Worm (Caenorhabditis elegans) whole organism, L2 larva: ENCODE data around the gene W07A12.4.

Experiments used
- C34F6.9 ChIP-seq: fragments of 150-350 bp; optimal IDR thresholded peaks from 2 replicates; lab custom pipeline; 2014; ENCODE audit warnings: missing biosample characterization, missing genetic modification characterization
- F13H6.1 ChIP-seq: sonication (generic microtip); optimal IDR thresholded peaks from 2 replicates; lab custom pipeline; 2016; ENCODE audit warnings: missing genetic modification characterization, missing compliant biosample characterization
- R02D3.7 ChIP-seq: fragments of 150-350 bp; optimal IDR thresholded peaks from 2 replicates; lab custom pipeline; 2014; ENCODE audit warnings: missing biosample characterization, missing genetic modification characterization
- Y55F3AM.14 ChIP-seq: fragments of 200-800 bp; sonication (Bioruptor generic); optimal IDR thresholded peaks from 2 replicates; lab custom pipeline; 2018; ENCODE audit warnings: mild to moderate bottlenecking, missing genetic modification characterization, missing compliant biosample characterization
- ZK546.5 ChIP-seq: sonication (generic microtip); optimal IDR thresholded peaks from 2 replicates; lab custom pipeline; 2017; ENCODE audit warnings: missing biosample characterization, missing genetic modification characterization
- alr-1 ChIP-seq: fragments of 150-350 bp; optimal IDR thresholded peaks from 2 replicates; lab custom pipeline; 2014; ENCODE audit warnings: missing biosample characterization, missing genetic modification characterization
- aly-2 ChIP-seq: fragments of 150-350 bp; optimal IDR thresholded peaks from 2 replicates; lab custom pipeline; 2014; ENCODE audit warnings: missing biosample characterization, missing genetic modification characterization
- ama-1 ChIP-seq: fragments of 150-350 bp; optimal IDR thresholded peaks from 2 replicates; lab custom pipeline; 2018; ENCODE audit warnings: inconsistent platforms
- blmp-1 ChIP-seq: sonication (generic microtip); optimal IDR thresholded peaks from 2 replicates; lab custom pipeline; 2017; ENCODE audit warnings: missing genetic modification characterization, mild to moderate bottlenecking, missing compliant biosample characterization, antibody characterized with exemption, moderate library complexity; ENCODE audit not compliant: insufficient read depth
- ceh-16 ChIP-seq: fragments of 150-350 bp; optimal IDR thresholded peaks from 2 replicates; lab custom pipeline; 2014; ENCODE audit warnings: missing biosample characterization, missing genetic modification characterization
- ceh-82 ChIP-seq: fragments of 150-350 bp; optimal IDR thresholded peaks from 2 replicates; lab custom pipeline; 2014; ENCODE audit warnings: missing biosample characterization, missing genetic modification characterization
- crh-2 ChIP-seq: sonication (generic microtip); optimal IDR thresholded peaks from 2 replicates; lab custom pipeline; 2017; ENCODE audit warnings: missing biosample characterization, missing genetic modification characterization
- dmd-4 ChIP-seq: sonication (generic microtip); optimal IDR thresholded peaks from 2 replicates; lab custom pipeline; 2017; ENCODE audit warnings: missing biosample characterization, missing genetic modification characterization
- egl-27 ChIP-seq: sonication (generic microtip); optimal IDR thresholded peaks from 3 replicates; lab custom pipeline; 2017; ENCODE audit warnings: missing biosample characterization, missing genetic modification reagents, missing genetic modification characterization
- elt-1 ChIP-seq: fragments of 150-350 bp; optimal IDR thresholded peaks from 2 replicates; lab custom pipeline; 2014; ENCODE audit warnings: missing biosample characterization, missing genetic modification characterization
- elt-3 ChIP-seq: sonication (generic microtip); optimal IDR thresholded peaks from 2 replicates; lab custom pipeline; 2017; ENCODE audit warnings: missing biosample characterization, missing genetic modification characterization
- fos-1 ChIP-seq: fragments of 150-350 bp; optimal IDR thresholded peaks from 2 replicates; lab custom pipeline; 2014; ENCODE audit warnings: missing biosample characterization, missing genetic modification characterization
- gmeb-1 ChIP-seq: fragments of 150-350 bp; optimal IDR thresholded peaks from 2 replicates; lab custom pipeline; 2014; ENCODE audit warnings: missing biosample characterization, missing genetic modification characterization
- lin-11 ChIP-seq: fragments of 150-350 bp; sonication (generic microtip); optimal IDR thresholded peaks from 2 replicates; lab custom pipeline; 2014; ENCODE audit warnings: missing biosample characterization, missing genetic modification characterization, inconsistent platforms, mixed read lengths
- lin-13 ChIP-seq: fragments of 150-350 bp; optimal IDR thresholded peaks from 2 replicates; lab custom pipeline; 2014; ENCODE audit warnings: missing biosample characterization, missing genetic modification reagents, missing genetic modification characterization
- lin-39 ChIP-seq: fragments of 150-350 bp; optimal IDR thresholded peaks from 2 replicates; lab custom pipeline; 2014; ENCODE audit warnings: missing biosample characterization, missing genetic modification reagents, missing genetic modification characterization
- lsy-2 ChIP-seq, 2 experiments: fragments of 150-350 bp in 1 of 2; sonication (generic microtip) in 1 of 2; optimal IDR thresholded peaks; 2 replicates each; lab custom pipeline; 2014 to 2017; ENCODE audit warnings: missing biosample characterization in 2 of 2, missing genetic modification characterization in 2 of 2
- mab-5 ChIP-seq: fragments of 150-350 bp; optimal IDR thresholded peaks from 2 replicates; lab custom pipeline; 2014; ENCODE audit warnings: missing biosample characterization, missing genetic modification characterization
- mbf-1 ChIP-seq: sonication (generic microtip); optimal IDR thresholded peaks from 2 replicates; lab custom pipeline; 2017; ENCODE audit warnings: missing biosample characterization, missing genetic modification characterization
- mdl-1 ChIP-seq, 2 experiments: fragments of 150-350 bp in 1 of 2; sonication (generic microtip) in 1 of 2; optimal IDR thresholded peaks; 2 replicates each; lab custom pipeline; 2017; ENCODE audit warnings: missing biosample characterization in 2 of 2, missing genetic modification characterization in 2 of 2
- nhr-10 ChIP-seq: sonication (generic microtip); optimal IDR thresholded peaks from 2 replicates; lab custom pipeline; 2017; ENCODE audit warnings: missing biosample characterization, missing genetic modification characterization
- nhr-11 ChIP-seq: fragments of 150-350 bp; optimal IDR thresholded peaks from 2 replicates; lab custom pipeline; 2014; ENCODE audit warnings: missing biosample characterization, missing genetic modification characterization
- nhr-12 ChIP-seq: fragments of 150-350 bp; optimal IDR thresholded peaks from 2 replicates; lab custom pipeline; 2014; ENCODE audit warnings: missing biosample characterization, missing genetic modification characterization
- nhr-129 ChIP-seq: fragments of 150-350 bp; optimal IDR thresholded peaks from 2 replicates; lab custom pipeline; 2014; ENCODE audit warnings: missing biosample characterization, missing genetic modification characterization
- nhr-21 ChIP-seq: fragments of 150-350 bp; optimal IDR thresholded peaks from 2 replicates; lab custom pipeline; 2014; ENCODE audit warnings: missing biosample characterization, missing genetic modification characterization
- nhr-23 ChIP-seq: fragments of 150-350 bp; optimal IDR thresholded peaks from 2 replicates; lab custom pipeline; 2014; ENCODE audit warnings: missing biosample characterization, missing genetic modification reagents, missing genetic modification characterization
- nhr-237 ChIP-seq: fragments of 150-350 bp; optimal IDR thresholded peaks from 2 replicates; lab custom pipeline; 2014; ENCODE audit warnings: missing biosample characterization, missing genetic modification characterization
- nhr-25 ChIP-seq: fragments of 150-350 bp; sonication (generic microtip); optimal IDR thresholded peaks from 3 replicates; lab custom pipeline; 2014; ENCODE audit warnings: missing biosample characterization, missing genetic modification characterization
- nhr-6 ChIP-seq: fragments of 150-350 bp; optimal IDR thresholded peaks from 2 replicates; lab custom pipeline; 2014; ENCODE audit warnings: missing biosample characterization, missing genetic modification characterization
- nhr-77 ChIP-seq: fragments of 150-350 bp; optimal IDR thresholded peaks from 2 replicates; lab custom pipeline; 2014; ENCODE audit warnings: missing biosample characterization, missing genetic modification characterization
- peb-1 ChIP-seq: fragments of 150-350 bp; optimal IDR thresholded peaks from 2 replicates; lab custom pipeline; 2014; ENCODE audit warnings: missing biosample characterization, missing genetic modification characterization
- sem-4 ChIP-seq: fragments of 150-350 bp; optimal IDR thresholded peaks from 2 replicates; lab custom pipeline; 2014; ENCODE audit warnings: missing biosample characterization, missing genetic modification reagents, missing genetic modification characterization
- skn-1 ChIP-seq: sonication (generic microtip); optimal IDR thresholded peaks from 2 replicates; lab custom pipeline; 2017; ENCODE audit warnings: missing biosample characterization, missing genetic modification characterization
- sma-3 ChIP-seq: sonication (generic microtip); optimal IDR thresholded peaks from 2 replicates; lab custom pipeline; 2016; ENCODE audit warnings: missing genetic modification reagents, missing genetic modification characterization, missing compliant biosample characterization
- sma-9 ChIP-seq, 2 experiments: fragments of 150-350 bp in 1 of 2; sonication (generic microtip) in 1 of 2; optimal IDR thresholded peaks; 2 replicates each; lab custom pipeline; 2014 to 2016; ENCODE audit warnings: missing genetic modification characterization in 2 of 2, mild to moderate bottlenecking in 1 of 2, missing biosample characterization in 1 of 2, missing compliant biosample characterization in 1 of 2, missing genetic modification reagents in 1 of 2, moderate library complexity in 1 of 2
- snpc-4 ChIP-seq: fragments of 150-350 bp; optimal IDR thresholded peaks from 2 replicates; lab custom pipeline; 2014; ENCODE audit warnings: missing biosample characterization, missing genetic modification characterization
- unc-39 ChIP-seq: fragments of 150-350 bp; optimal IDR thresholded peaks from 2 replicates; lab custom pipeline; 2014; ENCODE audit warnings: missing biosample characterization, missing genetic modification characterization
- unc-55 ChIP-seq: fragments of 150-350 bp; sonication (generic microtip); optimal IDR thresholded peaks from 3 replicates; lab custom pipeline; 2014; ENCODE audit warnings: missing biosample characterization, missing genetic modification reagents, missing genetic modification characterization
- unc-62 ChIP-seq: fragments of 150-350 bp; optimal IDR thresholded peaks from 2 replicates; lab custom pipeline; 2014; ENCODE audit warnings: missing biosample characterization, missing genetic modification reagents, missing genetic modification characterization
- zag-1 ChIP-seq: fragments of 150-350 bp; optimal IDR thresholded peaks from 2 replicates; lab custom pipeline; 2014; ENCODE audit warnings: missing biosample characterization, missing genetic modification characterization
- ztf-1 ChIP-seq: fragments of 200-800 bp; sonication (Bioruptor generic); conservative IDR thresholded peaks from 2 replicates; pipeline ENCODE4 v1.3.6; 2022; ENCODE audit warnings: missing genetic modification characterization, missing compliant biosample characterization
- ztf-11 ChIP-seq: sonication (generic microtip); optimal IDR thresholded peaks from 2 replicates; lab custom pipeline; 2017; ENCODE audit warnings: missing biosample characterization, missing genetic modification characterization
- ztf-4 ChIP-seq: fragments of 150-350 bp; optimal IDR thresholded peaks from 2 replicates; lab custom pipeline; 2014; ENCODE audit warnings: missing biosample characterization, missing genetic modification characterization

Gene W07A12.4

DNA sequence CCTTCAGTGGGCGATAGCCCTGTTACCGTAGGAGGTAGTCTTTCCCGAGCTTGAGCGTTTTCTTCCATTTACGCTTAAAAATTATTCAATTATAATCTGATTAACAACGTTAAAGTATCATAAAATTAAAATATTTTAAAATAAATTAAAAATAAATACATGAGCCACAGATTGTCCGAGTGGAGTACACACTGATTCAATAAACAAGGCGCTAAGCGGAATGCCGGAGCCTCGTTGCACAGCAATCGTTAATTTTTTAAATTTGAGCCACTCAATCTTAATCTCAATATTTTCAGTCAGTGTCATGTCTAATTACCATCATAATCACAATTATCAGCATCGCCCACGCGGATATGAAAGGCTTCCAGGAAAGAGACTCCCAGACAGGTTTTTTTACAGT lies 31.0 kb downstream of the W07A12.4 start, which contains the start of the genes sec-5 and pir-1:
sec-5 (minus strand) TSS at position 73 of the 400 bp plus-strand sequence.
pir-1 (plus strand) TSS at position 221 of the 400 bp plus-strand sequence.
- no peak for TF ChIP-seq nhr-21 (tag; lab: Kevin White, UChicago)
- TF ChIP-seq R02D3.7: no peak
- TF ChIP-seq aly-2 (tag; lab: Kevin White, UChicago): no peak
- TF ChIP-seq unc-55: peak; percentile 72
- TF ChIP-seq peb-1 (tag; lab: Kevin White, UChicago): no peak
- TF ChIP-seq unc-39 (tag; lab: Kevin White, UChicago): no peak
- no peak for TF ChIP-seq egl-27 (tag; lab: Kevin White, UChicago)
- TF ChIP-seq mdl-1 (tag; optimal IDR thresholded peaks at IDR 0.05; lab: Kevin White, UChicago): no peak
- TF ChIP-seq lin-13 (GFP tag; lab: Kevin White, UChicago): no peak
- no peak for TF ChIP-seq elt-1 (tag; lab: Kevin White, UChicago)
- TF ChIP-seq ztf-4 (tag; lab: Kevin White, UChicago): no peak
- TF ChIP-seq alr-1 (tag; lab: Kevin White, UChicago): no peak
- no peak for TF ChIP-seq nhr-237
- TF ChIP-seq F13H6.1 (tag; lab: Kevin White, UChicago): no peak
- TF ChIP-seq Y55F3AM.14: no peak
- no peak for TF ChIP-seq ceh-82 (tag; lab: Kevin White, UChicago)
- TF ChIP-seq sma-3 (GFP tag; lab: Kevin White, UChicago): no peak
- TF ChIP-seq unc-62: no peak
- TF ChIP-seq gmeb-1 (tag; lab: Kevin White, UChicago): peak; percentile 41
- TF ChIP-seq nhr-77 (tag; lab: Kevin White, UChicago): no peak
- no peak for TF ChIP-seq nhr-12 (tag; lab: Kevin White, UChicago)
- TF ChIP-seq nhr-23: no peak
- TF ChIP-seq ztf-1 (GFP tag; lab: Robert Waterston, UW): no peak
- no peak for TF ChIP-seq ztf-11
- TF ChIP-seq blmp-1 (tag; lab: Kevin White, UChicago): no peak
- TF ChIP-seq lin-39: no peak
- TF ChIP-seq lsy-2 (tag; optimal IDR thresholded peaks at IDR 0.05; lab: Kevin White, UChicago): peak; percentile 18 to 71
- no peak for TF ChIP-seq skn-1 (tag; lab: Kevin White, UChicago)
- no peak for TF ChIP-seq nhr-11
- no peak for TF ChIP-seq nhr-129 (tag; lab: Kevin White, UChicago)
- no peak for TF ChIP-seq nhr-6 (tag; lab: Kevin White, UChicago)
- TF ChIP-seq dmd-4 (tag; lab: Kevin White, UChicago): no peak
- TF ChIP-seq zag-1 (tag; lab: Kevin White, UChicago): no peak
- no peak for TF ChIP-seq nhr-10 (tag; lab: Kevin White, UChicago)
- no peak for TF ChIP-seq ZK546.5 (tag; lab: Kevin White, UChicago)
- no peak for TF ChIP-seq ceh-16 (tag; lab: Kevin White, UChicago)
- no peak for TF ChIP-seq crh-2 (tag; lab: Kevin White, UChicago)
- TF ChIP-seq mbf-1 (tag; lab: Kevin White, UChicago): no peak
- no peak for TF ChIP-seq elt-3 (tag; lab: Kevin White, UChicago)
- no peak for TF ChIP-seq lin-11
- peak; percentile 35 for TF ChIP-seq nhr-25 (tag; lab: Kevin White, UChicago)
- peak; percentile 33 for TF ChIP-seq fos-1 (tag; lab: Kevin White, UChicago)
- TF ChIP-seq snpc-4 (tag; lab: Kevin White, UChicago): no peak
- no peak for TF ChIP-seq ama-1 (lab: Kevin White, UChicago)
- no peak for TF ChIP-seq sem-4 (tag; lab: Kevin White, UChicago)
- TF ChIP-seq mab-5 (tag; lab: Kevin White, UChicago): no peak
- TF ChIP-seq sma-9 (GFP tag; optimal IDR thresholded peaks at IDR 0.05; lab: Kevin White, UChicago): peak; percentile 5
- no peak for TF ChIP-seq sma-9 (tag; optimal IDR thresholded peaks at IDR 0.05; lab: Kevin White, UChicago)
- TF ChIP-seq C34F6.9 (tag; lab: Kevin White, UChicago): peak; percentile 53
